Worm (Caenorhabditis elegans) whole organism, L2 larva: ENCODE data around the gene ptr-9.

ENCODE experiments used
- aly-2 ChIP-seq: fragments of 150-350 bp; optimal IDR thresholded peaks from 2 replicates; lab custom pipeline; 2014; ENCODE audit warnings: missing biosample characterization, missing genetic modification characterization
- blmp-1 ChIP-seq: sonication (generic microtip); optimal IDR thresholded peaks from 2 replicates; lab custom pipeline; 2017; ENCODE audit warnings: missing genetic modification characterization, mild to moderate bottlenecking, missing compliant biosample characterization, antibody characterized with exemption, moderate library complexity; ENCODE audit not compliant: insufficient read depth
- ceh-82 ChIP-seq: fragments of 150-350 bp; optimal IDR thresholded peaks from 2 replicates; lab custom pipeline; 2014; ENCODE audit warnings: missing biosample characterization, missing genetic modification characterization
- lin-13 ChIP-seq: fragments of 150-350 bp; optimal IDR thresholded peaks from 2 replicates; lab custom pipeline; 2014; ENCODE audit warnings: missing biosample characterization, missing genetic modification reagents, missing genetic modification characterization
- lsy-2 ChIP-seq, 2 experiments: fragments of 150-350 bp in 1 of 2; sonication (generic microtip) in 1 of 2; optimal IDR thresholded peaks; 2 replicates each; lab custom pipeline; 2014 to 2017; ENCODE audit warnings: missing biosample characterization in 2 of 2, missing genetic modification characterization in 2 of 2
- mdl-1 ChIP-seq, 2 experiments: fragments of 150-350 bp in 1 of 2; sonication (generic microtip) in 1 of 2; optimal IDR thresholded peaks; 2 replicates each; lab custom pipeline; 2017; ENCODE audit warnings: missing biosample characterization in 2 of 2, missing genetic modification characterization in 2 of 2
- nhr-12 ChIP-seq: fragments of 150-350 bp; optimal IDR thresholded peaks from 2 replicates; lab custom pipeline; 2014; ENCODE audit warnings: missing biosample characterization, missing genetic modification characterization
- nhr-237 ChIP-seq: fragments of 150-350 bp; optimal IDR thresholded peaks from 2 replicates; lab custom pipeline; 2014; ENCODE audit warnings: missing biosample characterization, missing genetic modification characterization
- nhr-25 ChIP-seq: fragments of 150-350 bp; sonication (generic microtip); optimal IDR thresholded peaks from 3 replicates; lab custom pipeline; 2014; ENCODE audit warnings: missing biosample characterization, missing genetic modification characterization
- unc-62 ChIP-seq: fragments of 150-350 bp; optimal IDR thresholded peaks from 2 replicates; lab custom pipeline; 2014; ENCODE audit warnings: missing biosample characterization, missing genetic modification reagents, missing genetic modification characterization
- zag-1 ChIP-seq: fragments of 150-350 bp; optimal IDR thresholded peaks from 2 replicates; lab custom pipeline; 2014; ENCODE audit warnings: missing biosample characterization, missing genetic modification characterization
- ztf-11 ChIP-seq: sonication (generic microtip); optimal IDR thresholded peaks from 2 replicates; lab custom pipeline; 2017; ENCODE audit warnings: missing biosample characterization, missing genetic modification characterization

ce11 chrIII:9173239-9173638 lies 11.8 kb upstream of the ptr-9 start:
- TF ChIP-seq lin-13 (no peak), ceh-82 (tag; lab: Kevin White, UChicago) (no peak), aly-2 (no peak), nhr-12 (tag; lab: Kevin White, UChicago) (no peak), blmp-1 (no peak), nhr-237 (no peak), ztf-11 (tag; lab: Kevin White, UChicago) (no peak), nhr-25 (tag; lab: Kevin White, UChicago) (no peak), mdl-1 (tag; optimal IDR thresholded peaks at IDR 0.05; lab: Kevin White, UChicago) (no peak), zag-1 (no peak), unc-62 (no peak), lsy-2 (tag; optimal IDR thresholded peaks at IDR 0.05; lab: Kevin White, UChicago) (no peak)
